Fruit fly (Drosophila melanogaster): Measurements from ENCODE around the gene SF2.

The SF2 gene

DNA sequence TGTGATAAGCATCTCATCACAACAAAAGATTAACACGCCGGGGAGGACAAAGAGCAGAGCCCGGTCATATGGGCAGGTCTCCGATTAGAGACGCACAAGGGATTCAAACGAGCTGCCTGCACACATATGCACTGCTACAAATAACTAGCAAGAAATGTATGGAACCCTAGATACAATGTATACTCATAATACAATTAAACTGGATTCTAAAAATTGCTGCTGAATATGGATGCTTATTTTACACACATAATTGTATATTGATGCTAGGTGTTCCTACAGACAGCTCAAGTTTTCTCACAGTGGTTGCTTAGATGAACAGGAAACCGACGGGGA is 4.8 kb downstream of the SF2 start (continued):
- TF ChIP-seq CG17612 (GFP tag; IDR thresholded peaks at IDR 0.05) (no peak), Lim3 (GFP tag; IDR thresholded peaks at IDR 0.05) (no peak), pnt (GFP tag; optimal IDR thresholded peaks at IDR 0.05) (peak; percentile 63), phol (tag; optimal IDR thresholded peaks at IDR 0.05) (peak; percentile 78), CG12071 (GFP tag; optimal IDR thresholded peaks at IDR 0.05) (no peak), CG11247 (GFP tag; IDR thresholded peaks at IDR 0.05) (no peak), CG7271 (tag; optimal IDR thresholded peaks at IDR 0.05) (peak; percentile 38), CG8281 (tag; optimal IDR thresholded peaks at IDR 0.05) (no peak), Blimp-1 (GFP tag; optimal IDR thresholded peaks at IDR 0.05) (peak; percentile 62), CG12769 (tag; optimal IDR thresholded peaks at IDR 0.05) (peak; percentile 13), Nf-YC (tag; optimal IDR thresholded peaks at IDR 0.05) (no peak), grau (tag; optimal IDR thresholded peaks at IDR 0.05) (peak; percentile 43), Rx (GFP tag; IDR thresholded peaks at IDR 0.05) (peak; percentile 46; the same call in 1 of the 2 replicates), ato (GFP tag; IDR thresholded peaks at IDR 0.05; ENCODE audit: partially characterized antibody) (no peak), Dref (GFP tag; IDR thresholded peaks at IDR 0.05) (no peak), toy (GFP tag; IDR thresholded peaks at IDR 0.05) (no peak), CG7556 (GFP tag; optimal IDR thresholded peaks at IDR 0.05) (no peak), CG34224 (GFP tag; IDR thresholded peaks at IDR 0.05; ENCODE audit: partially characterized antibody) (no peak), CG4730 (GFP tag; IDR thresholded peaks at IDR 0.05) (peak; percentile 28; the same call in 1 of the 2 replicates), CG8359 (GFP tag; optimal IDR thresholded peaks at IDR 0.05; ENCODE audit: borderline replicate concordance) (peak; percentile 63), caup (GFP tag; optimal IDR thresholded peaks at IDR 0.05; ENCODE audit: severe bottlenecking) (no peak), lmd (GFP tag; IDR thresholded peaks at IDR 0.05) (peak; percentile 60), wek (GFP tag; optimal IDR thresholded peaks at IDR 0.05) (no peak), CG11504 (tag; optimal IDR thresholded peaks at IDR 0.05) (peak; percentile 37), ftz-f1 (GFP tag; optimal IDR thresholded peaks at IDR 0.05) (no peak), CkIIα-i1 (GFP tag; IDR thresholded peaks at IDR 0.05) (no peak), pb (GFP tag; optimal IDR thresholded peaks at IDR 0.05) (peak; percentile 3), Poxn (GFP tag; IDR thresholded peaks at IDR 0.05) (no peak), Adf1 (GFP tag; IDR thresholded peaks at IDR 0.05) (no peak), H15 (GFP tag; IDR thresholded peaks at IDR 0.05) (peak; percentile 39; the same call in 1 of the 3 replicates), CG3995 (GFP tag; optimal IDR thresholded peaks at IDR 0.05) (no peak), grn (GFP tag; optimal IDR thresholded peaks at IDR 0.05) (no peak), Taf1 (GFP tag; IDR thresholded peaks at IDR 0.05) (no peak), CG4820 (GFP tag; optimal IDR thresholded peaks at IDR 0.05) (peak; percentile 61), CG7839 (tag; optimal IDR thresholded peaks at IDR 0.05) (peak; percentile 57), CG7963 (GFP tag; IDR thresholded peaks at IDR 0.05; ENCODE audit: partially characterized antibody) (no peak), CG17186 (GFP tag; optimal IDR thresholded peaks at IDR 0.05) (no peak), CG15269 (tag; optimal IDR thresholded peaks at IDR 0.05) (no peak), btn (GFP tag; optimal IDR thresholded peaks at IDR 0.05) (peak; percentile 51), Abd-B (GFP tag; optimal IDR thresholded peaks at IDR 0.05) (no peak), Mrtf (GFP tag; IDR thresholded peaks at IDR 0.05) (no peak), MBD-R2 (GFP tag; IDR thresholded peaks at IDR 0.05) (no peak), Hmx (GFP tag; optimal IDR thresholded peaks at IDR 0.05) (no peak), CG3838 (GFP tag; optimal IDR thresholded peaks at IDR 0.05) (no peak), BtbVII (GFP tag; optimal IDR thresholded peaks at IDR 0.05) (no peak), CG32772 (GFP tag; IDR thresholded peaks at IDR 0.05) (0 out of 2 replicates have a peak, but pooled peaks have one; percentile 26), CG15601 (tag; optimal IDR thresholded peaks at IDR 0.05) (peak; percentile 16), C15 (GFP tag; IDR thresholded peaks at IDR 0.05) (no peak), CG10321 (GFP tag; IDR thresholded peaks at IDR 0.05) (no peak), gem (tag; optimal IDR thresholded peaks at IDR 0.05) (peak; percentile 77), CG7357 (GFP tag; IDR thresholded peaks at IDR 0.05) (peak; percentile 33; the same call in 1 of the 3 replicates), CG3281 (GFP tag; optimal IDR thresholded peaks at IDR 0.05) (no peak)
